Worm (Caenorhabditis elegans): ENCODE data around the gene ceh-93.

DNA sequence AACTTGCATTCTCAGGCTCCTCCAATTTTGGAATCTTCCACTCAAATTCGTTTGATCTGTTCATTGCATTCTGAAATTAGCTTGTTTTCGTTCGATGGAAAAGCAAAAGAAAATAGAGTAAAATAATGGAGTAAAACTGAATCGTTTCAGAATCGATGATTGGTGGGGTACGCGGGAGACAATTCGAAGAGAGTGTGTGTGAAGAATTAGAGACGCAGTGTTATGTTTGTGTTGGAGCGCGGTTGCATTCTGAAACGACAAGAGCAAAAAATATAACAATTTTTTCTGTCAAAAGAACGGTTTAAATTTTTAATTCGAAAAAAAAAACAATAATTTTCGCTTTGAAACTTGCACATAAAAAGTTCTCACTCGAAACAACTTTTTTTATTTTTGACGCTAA, at the start of gene ceh-93:
- TF ChIP-seq T22C8.4 (GFP tag; IDR thresholded peaks at IDR 0.05) (no peak), flt-1 (GFP tag; IDR thresholded peaks at IDR 0.05) (0 out of 2 replicates have a peak, but pooled peaks have one; percentile 15), ztf-29 (GFP tag; IDR thresholded peaks at IDR 0.05) (no peak), klf-2 (GFP tag; conservative IDR thresholded peaks at IDR 0.05) (no peak)
